Worm (Caenorhabditis elegans): ENCODE measurements around the gene tofu-1.

Gene tofu-1

DNA sequence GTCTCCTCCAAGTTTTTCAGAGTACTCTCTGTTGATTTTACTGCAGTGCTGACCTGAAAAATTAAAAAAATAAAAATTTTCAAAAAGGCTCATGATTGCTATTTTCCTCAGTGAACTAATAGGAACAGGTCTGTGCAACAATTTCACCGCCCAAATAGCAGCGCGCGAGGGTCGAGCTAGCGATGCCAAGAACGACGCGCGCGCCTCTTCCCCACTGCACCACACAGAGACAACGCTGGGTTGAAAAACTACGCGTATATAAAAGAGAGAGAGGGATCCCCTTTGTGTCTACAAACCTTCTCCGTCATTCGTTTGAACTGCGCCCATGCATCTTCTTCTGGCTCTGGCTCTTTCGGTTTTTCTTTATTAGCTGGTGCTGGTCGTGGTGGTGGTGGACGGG, 10.8 kb upstream of the tofu-1 start (continued):
- peak; percentile 4 for TF ChIP-seq jun-1 (tag; optimal IDR thresholded peaks at IDR 0.05)
- no peak for TF ChIP-seq nhr-76 (tag; optimal IDR thresholded peaks at IDR 0.05)
- peak; percentile 47 for TF ChIP-seq nhr-90 (tag; optimal IDR thresholded peaks at IDR 0.05; ENCODE audit: poor library complexity)
- TF ChIP-seq nhr-237 (tag; optimal IDR thresholded peaks at IDR 0.05) = no peak
- no peak for TF ChIP-seq ceh-90 (tag; optimal IDR thresholded peaks at IDR 0.05)
- no peak for TF ChIP-seq isw-1 (GFP tag; IDR thresholded peaks at IDR 0.05)
- peak; percentile 63 for TF ChIP-seq dsc-1 (tag; optimal IDR thresholded peaks at IDR 0.05)
- TF ChIP-seq sox-4 (tag; optimal IDR thresholded peaks at IDR 0.05) = no peak
- TF ChIP-seq irx-1 (tag; optimal IDR thresholded peaks at IDR 0.05) = peak; percentile 2
- TF ChIP-seq hpl-2 (GFP tag; optimal IDR thresholded peaks at IDR 0.05) = no peak
- TF ChIP-seq sup-37 (GFP tag; optimal IDR thresholded peaks at IDR 0.05) = no peak
- peak; percentile 55 for TF ChIP-seq unc-86 (tag; optimal IDR thresholded peaks at IDR 0.05)
- TF ChIP-seq F16B12.6 (tag; optimal IDR thresholded peaks at IDR 0.05) = peak; percentile 30
- TF ChIP-seq nhr-12 (tag; optimal IDR thresholded peaks at IDR 0.05) = no peak
- TF ChIP-seq hlh-4 (tag; optimal IDR thresholded peaks at IDR 0.05) = no peak
- TF ChIP-seq sptf-1 (tag; optimal IDR thresholded peaks at IDR 0.05) = no peak
- TF ChIP-seq grh-1 (GFP tag; IDR thresholded peaks at IDR 0.05) = peak; percentile 31; the same call in 1 of the 2 replicates
- TF ChIP-seq ztf-4 (tag; optimal IDR thresholded peaks at IDR 0.05) = no peak
- no peak for TF ChIP-seq lin-39 (tag; optimal IDR thresholded peaks at IDR 0.05)
- TF ChIP-seq pag-3 (tag; optimal IDR thresholded peaks at IDR 0.05; ENCODE audit: borderline replicate concordance, insufficient read depth) = no peak
- TF ChIP-seq unc-130 (tag; optimal IDR thresholded peaks at IDR 0.05) = peak; percentile 77
- peak; percentile 72 for TF ChIP-seq swsn-7 (tag; optimal IDR thresholded peaks at IDR 0.05)
- peak; percentile 36 for TF ChIP-seq lin-15B (tag; optimal IDR thresholded peaks at IDR 0.05)
- peak; percentile 47 for TF ChIP-seq pax-3 (tag; optimal IDR thresholded peaks at IDR 0.05)
- peak; percentile 76 for TF ChIP-seq skn-1 (tag; optimal IDR thresholded peaks at IDR 0.05)
- TF ChIP-seq lsy-2 (tag; optimal IDR thresholded peaks at IDR 0.05) = peak; percentile 49 to 52
- TF ChIP-seq nhr-11 (tag; optimal IDR thresholded peaks at IDR 0.05) = no peak
- no peak for TF ChIP-seq tlp-1 (tag; optimal IDR thresholded peaks at IDR 0.05)
- TF ChIP-seq unc-98 (GFP tag; IDR thresholded peaks at IDR 0.05) = no peak
- TF ChIP-seq lin-13 (GFP tag; optimal IDR thresholded peaks at IDR 0.05) = no peak
- no peak for TF ChIP-seq elt-2 (tag; optimal IDR thresholded peaks at IDR 0.05)
- TF ChIP-seq xbp-1 (tag; optimal IDR thresholded peaks at IDR 0.05) = peak; percentile 54
- 0 out of 2 replicates have a peak, but pooled peaks have one; percentile 33 for TF ChIP-seq mab-9 (GFP tag; IDR thresholded peaks at IDR 0.05)
- TF ChIP-seq ama-1 (optimal IDR thresholded peaks at IDR 0.05) = no peak
- no peak for TF ChIP-seq aly-2 (tag; optimal IDR thresholded peaks at IDR 0.05)
- peak; percentile 17 for TF ChIP-seq ceh-8 (GFP tag; optimal IDR thresholded peaks at IDR 0.05)
- peak; percentile 76 for TF ChIP-seq lin-14 (GFP tag; optimal IDR thresholded peaks at IDR 0.05)
- TF ChIP-seq ceh-63 (GFP tag; optimal IDR thresholded peaks at IDR 0.05) = peak; percentile 24
- TF ChIP-seq blmp-1 (tag; optimal IDR thresholded peaks at IDR 0.05) = no peak
- peak; percentile 76 for TF ChIP-seq rnt-1 (tag; optimal IDR thresholded peaks at IDR 0.05)
- TF ChIP-seq nhr-84 (tag; optimal IDR thresholded peaks at IDR 0.05) = no peak
- TF ChIP-seq unc-62 (GFP tag; optimal IDR thresholded peaks at IDR 0.05) = no peak
- TF ChIP-seq snpc-4 (tag; optimal IDR thresholded peaks at IDR 0.05) = peak; percentile 10
- peak; percentile 22 for TF ChIP-seq C04F5.9 (tag; optimal IDR thresholded peaks at IDR 0.05)
- no peak for TF ChIP-seq efl-3 (GFP tag; optimal IDR thresholded peaks at IDR 0.05)
- TF ChIP-seq nhr-20 (tag; optimal IDR thresholded peaks at IDR 0.05) = peak; percentile 72
- TF ChIP-seq nhr-47 (tag; optimal IDR thresholded peaks at IDR 0.05) = peak; percentile 69
- TF ChIP-seq fkh-4 (tag; optimal IDR thresholded peaks at IDR 0.05; ENCODE audit: borderline replicate concordance) = no peak
- peak; percentile 64 for TF ChIP-seq nhr-19 (GFP tag; conservative IDR thresholded peaks at IDR 0.05)
- peak; percentile 81 for TF ChIP-seq snu-23 (GFP tag; optimal IDR thresholded peaks at IDR 0.05)
- no peak for TF ChIP-seq fkh-10 (GFP tag; optimal IDR thresholded peaks at IDR 0.05)
- TF ChIP-seq nhr-85 (tag) = no peak
- peak; percentile 48 for TF ChIP-seq fkh-8 (tag; optimal IDR thresholded peaks at IDR 0.05)
- no peak for TF ChIP-seq nhr-28 (tag; optimal IDR thresholded peaks at IDR 0.05)
- no peak for TF ChIP-seq Y116A8C.19 (tag; optimal IDR thresholded peaks at IDR 0.05; ENCODE audit: borderline replicate concordance)

All from whole organism, L1 larva.